Worm (Caenorhabditis elegans) whole organism, midembryonic: ENCODE results near the gene D1086.17.

ENCODE experiments used
- T22C8.4 ChIP-seq: fragments of 200-800 bp; sonication (Bioruptor generic); IDR thresholded peaks from 2 replicates; pipeline ENCODE4 v1.3.6; 2022; ENCODE audit warnings: missing genetic modification characterization, missing compliant biosample characterization
- cog-1 ChIP-seq: sonication (generic microtip); optimal IDR thresholded peaks from 2 replicates; lab custom pipeline; 2016; ENCODE audit warnings: missing genetic modification characterization, missing compliant biosample characterization
- flt-1 ChIP-seq: fragments of 200-800 bp; sonication (Bioruptor generic); IDR thresholded peaks from 2 replicates; pipeline ENCODE4 v1.3.6; 2022; ENCODE audit warnings: missing genetic modification characterization, missing compliant biosample characterization
- klf-2 ChIP-seq: fragments of 200-800 bp; sonication (Bioruptor generic); conservative IDR thresholded peaks from 2 replicates; pipeline ENCODE4 v1.3.6; 2022; ENCODE audit warnings: missing genetic modification reagents, missing genetic modification characterization, missing compliant biosample characterization
- med-1 ChIP-seq: sonication (generic microtip); optimal IDR thresholded peaks from 2 replicates; lab custom pipeline; 2017; ENCODE audit warnings: missing genetic modification characterization, mild to moderate bottlenecking, missing compliant biosample characterization, antibody characterized with exemption, missing genetic modification reagents; ENCODE audit not compliant: insufficient read depth
- ref-1 ChIP-seq: fragments of 200-800 bp; sonication (Bioruptor generic); conservative IDR thresholded peaks from 2 replicates; pipeline ENCODE4 v1.3.6; 2022; ENCODE audit warnings: missing genetic modification reagents, missing genetic modification characterization, missing compliant biosample characterization
- tab-1 ChIP-seq: fragments of 200-800 bp; sonication (Bioruptor generic); IDR thresholded peaks from 2 replicates; pipeline ENCODE4 v1.3.6; 2022; ENCODE audit warnings: missing genetic modification characterization, missing compliant biosample characterization
- ztf-23 ChIP-seq: fragments of 200-800 bp; sonication (Bioruptor generic); IDR thresholded peaks from 2 replicates; pipeline ENCODE4 v1.3.6; 2022; ENCODE audit warnings: missing genetic modification reagents, missing genetic modification characterization, missing compliant biosample characterization
- ztf-29 ChIP-seq: fragments of 200-800 bp; sonication (Bioruptor generic); IDR thresholded peaks from 2 replicates; pipeline ENCODE4 v1.3.6; 2022; ENCODE audit warnings: missing genetic modification reagents, missing genetic modification characterization, missing compliant biosample characterization

Gene D1086.17

DNA sequence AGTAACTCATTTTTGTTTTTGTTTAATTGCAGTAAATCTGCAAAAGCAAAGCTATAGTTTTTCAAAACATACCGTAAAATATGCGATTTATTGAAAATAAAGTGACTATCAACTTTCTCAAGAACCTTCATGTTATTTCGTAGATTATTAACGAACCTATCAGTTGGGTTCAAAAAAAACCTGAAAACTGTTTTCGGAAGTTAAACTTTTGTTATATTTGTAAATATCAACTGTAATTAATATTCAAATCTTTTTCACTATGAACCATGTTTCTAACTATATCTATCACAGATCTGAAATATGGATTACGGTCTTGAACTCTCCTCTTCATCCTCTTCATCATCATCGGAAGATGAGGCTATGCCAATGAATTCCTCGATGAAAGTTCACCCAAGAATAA lies 20.4 kb downstream of the D1086.17 start, which contains the start of gene D1086.19:
Gene D1086.19 (plus strand): TSS at position 301 of the 400 bp plus-strand sequence.
- TF ChIP-seq tab-1 (GFP tag; lab: Robert Waterston, UW) (no peak), flt-1 (GFP tag; lab: Robert Waterston, UW) (no peak), ztf-29 (GFP tag; lab: Robert Waterston, UW) (no peak), cog-1 (tag; lab: Kevin White, UChicago) (no peak), T22C8.4 (GFP tag; lab: Robert Waterston, UW) (no peak), ref-1 (GFP tag; lab: Robert Waterston, UW) (no peak)

DNA sequence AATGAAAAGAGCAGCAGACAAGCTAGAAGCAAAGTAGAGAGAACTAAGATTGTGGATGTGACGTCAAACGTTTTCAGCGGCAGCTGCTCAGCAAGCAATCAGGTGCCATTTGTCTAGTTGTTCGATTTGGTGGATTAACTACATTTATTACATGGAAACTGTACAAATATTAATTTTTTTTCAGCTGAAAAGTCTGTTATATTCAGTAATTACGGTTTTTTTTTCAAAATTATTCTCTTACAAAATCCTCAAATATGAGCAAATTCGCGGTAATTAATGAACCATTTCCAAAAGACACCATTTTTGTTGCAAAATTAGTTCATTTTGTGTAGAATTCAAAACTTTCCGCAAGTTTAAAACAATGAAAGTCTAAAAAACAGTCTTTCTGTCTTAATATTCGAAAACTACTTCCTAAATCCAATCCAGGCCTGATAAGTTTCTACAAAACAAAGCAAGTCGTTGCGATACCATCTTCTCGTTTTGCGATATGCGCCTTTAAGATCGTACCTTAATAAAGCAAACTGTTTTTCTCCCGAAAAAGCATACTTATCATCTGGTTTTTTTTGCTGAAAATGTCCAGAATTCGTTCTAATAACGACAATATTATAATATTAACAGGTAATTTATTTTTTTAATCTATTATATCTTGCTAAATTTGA lies 22.8 kb downstream of the D1086.17 start, which contains the start of the genes D1086.5 and him-5:
Gene D1086.5 (minus strand): TSS at position 51 of the 659 bp plus-strand sequence.
Gene him-5 (plus strand): TSS at position 118 of the 659 bp plus-strand sequence.
- TF ChIP-seq ztf-23 (GFP tag; lab: Robert Waterston, UW) (no peak), T22C8.4 (GFP tag; lab: Robert Waterston, UW) (no peak), flt-1 (GFP tag; lab: Robert Waterston, UW) (no peak), tab-1 (GFP tag; lab: Robert Waterston, UW) (no peak), klf-2 (no peak), ztf-29 (GFP tag; lab: Robert Waterston, UW) (no peak), cog-1 (tag; lab: Kevin White, UChicago) (no peak), med-1 (GFP tag; lab: Kevin White, UChicago) (no peak), ref-1 (GFP tag; lab: Robert Waterston, UW) (no peak)

DNA sequence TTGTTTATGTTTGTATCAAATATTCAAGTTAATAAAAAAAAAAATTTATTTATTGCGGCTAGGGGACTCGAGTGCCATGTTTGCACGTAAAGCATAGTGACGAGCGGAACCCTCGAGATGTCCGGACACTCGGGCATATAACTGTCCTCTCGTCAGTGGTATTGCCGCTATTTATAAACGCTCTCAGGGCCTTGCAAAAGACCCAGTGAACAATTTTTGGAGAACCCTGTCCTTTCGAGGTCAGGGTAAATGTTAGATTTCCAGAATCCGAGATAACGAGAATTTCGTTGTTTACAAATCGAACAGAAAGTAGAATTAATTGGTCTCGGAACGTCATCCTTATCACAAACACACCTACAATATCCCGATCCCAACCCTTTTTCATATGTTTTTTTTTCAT lies 24.7 kb downstream of the D1086.17 start, which contains the start of gene D1086.3:
Gene D1086.3 (plus strand): TSS at position 390 of the 400 bp plus-strand sequence.
- TF ChIP-seq med-1 (GFP tag; lab: Kevin White, UChicago) (no peak), ref-1 (GFP tag; lab: Robert Waterston, UW) (no peak), cog-1 (tag; lab: Kevin White, UChicago) (no peak), klf-2 (no peak), ztf-23 (GFP tag; lab: Robert Waterston, UW) (no peak), tab-1 (GFP tag; lab: Robert Waterston, UW) (no peak), ztf-29 (GFP tag; lab: Robert Waterston, UW) (no peak), flt-1 (GFP tag; lab: Robert Waterston, UW) (no peak), T22C8.4 (GFP tag; lab: Robert Waterston, UW) (no peak)

DNA sequence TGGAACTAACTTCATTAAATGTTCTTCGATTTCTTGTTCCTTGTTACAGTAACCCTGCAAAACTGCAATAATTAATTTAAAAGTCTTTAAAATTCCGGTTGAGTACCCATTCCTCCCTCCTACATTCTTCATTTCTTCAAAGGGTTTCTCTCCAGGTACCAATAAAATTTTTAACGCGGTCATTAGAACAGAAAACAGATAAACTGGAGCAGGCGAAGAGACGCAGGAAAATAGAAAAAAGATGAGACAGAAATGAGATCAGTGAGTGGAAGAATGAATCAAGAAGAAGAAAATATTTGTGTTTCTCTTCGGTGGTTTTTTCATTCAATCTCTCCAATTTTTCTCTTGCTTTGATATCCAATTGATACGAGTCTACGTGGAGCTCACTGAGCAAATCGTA lies 26.1 kb downstream of the D1086.17 start, which contains the start of gene D1086.8:
Gene D1086.8 (plus strand): TSS at position 301 of the 400 bp plus-strand sequence.
- TF ChIP-seq ztf-23 (GFP tag; lab: Robert Waterston, UW) (no peak), ref-1 (GFP tag; lab: Robert Waterston, UW) (no peak), T22C8.4 (GFP tag; lab: Robert Waterston, UW) (no peak), med-1 (GFP tag; lab: Kevin White, UChicago) (no peak)

DNA sequence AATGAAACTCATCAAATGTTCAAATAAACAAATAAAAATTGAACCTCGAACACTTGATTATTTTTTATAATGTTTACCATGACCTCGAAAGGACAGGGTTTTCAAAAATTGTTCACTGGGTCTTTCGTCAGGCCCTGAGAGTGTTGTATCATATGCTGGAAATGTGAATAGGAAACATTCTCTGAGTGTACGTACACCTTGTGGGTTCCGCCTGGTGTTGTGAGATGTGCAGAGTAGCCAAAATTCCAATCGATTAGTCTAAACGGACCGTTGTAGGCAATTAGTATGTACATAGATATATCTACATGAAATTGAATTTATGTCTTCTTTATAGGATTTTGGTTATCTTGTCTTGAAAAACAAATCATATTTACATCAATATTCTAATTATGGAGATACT lies 26.9 kb downstream of the D1086.17 start:
- TF ChIP-seq flt-1 (GFP tag; lab: Robert Waterston, UW) (no peak), ref-1 (GFP tag; lab: Robert Waterston, UW) (no peak), med-1 (GFP tag; lab: Kevin White, UChicago) (no peak), tab-1 (GFP tag; lab: Robert Waterston, UW) (no peak)

DNA sequence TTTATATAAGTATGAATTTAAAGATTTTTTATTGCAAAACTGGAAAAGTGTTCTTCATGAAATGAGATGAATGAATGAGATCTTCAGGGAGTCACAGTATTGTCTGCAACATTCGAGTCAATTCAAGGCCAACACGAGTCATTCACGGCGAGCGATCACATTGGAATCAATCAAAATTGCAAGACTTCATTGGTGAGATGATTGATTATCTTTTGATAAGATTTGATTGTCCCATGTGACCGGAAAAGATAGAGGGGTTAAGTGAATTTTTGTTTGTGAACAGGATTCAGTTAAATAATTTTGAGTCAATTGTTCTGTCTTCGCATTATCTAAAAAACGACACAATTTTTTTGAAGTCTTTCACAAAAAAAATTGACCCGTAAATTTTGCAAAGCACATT lies 27.3 kb downstream of the D1086.17 start:
- TF ChIP-seq tab-1 (GFP tag; lab: Robert Waterston, UW) (no peak), med-1 (GFP tag; lab: Kevin White, UChicago) (no peak), ref-1 (GFP tag; lab: Robert Waterston, UW) (no peak), ztf-29 (GFP tag; lab: Robert Waterston, UW) (no peak), cog-1 (tag; lab: Kevin White, UChicago) (no peak), T22C8.4 (GFP tag; lab: Robert Waterston, UW) (no peak), flt-1 (GFP tag; lab: Robert Waterston, UW) (no peak), ztf-23 (GFP tag; lab: Robert Waterston, UW) (no peak), klf-2 (no peak)

DNA sequence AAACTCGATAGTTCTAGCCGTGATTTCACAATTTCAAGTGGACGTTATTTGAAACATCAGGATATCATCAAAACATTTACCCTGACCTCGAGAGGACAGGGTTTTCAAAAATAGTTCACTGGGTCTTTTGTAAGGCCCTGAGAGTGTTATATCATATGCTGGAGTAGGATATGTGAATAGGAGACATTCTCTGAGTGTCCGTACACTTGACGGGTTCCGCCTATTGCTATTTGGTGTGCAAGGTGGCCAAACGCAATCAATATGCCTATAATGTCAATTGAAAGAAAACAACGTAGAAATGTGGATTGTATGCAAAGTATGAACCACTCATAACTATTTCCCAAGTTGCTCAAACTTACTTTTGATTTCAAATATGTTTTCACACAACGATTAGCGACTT lies 29.7 kb downstream of the D1086.17 start:
- TF ChIP-seq ztf-29 (GFP tag; lab: Robert Waterston, UW) (no peak), tab-1 (GFP tag; lab: Robert Waterston, UW) (no peak), ref-1 (GFP tag; lab: Robert Waterston, UW) (no peak), T22C8.4 (GFP tag; lab: Robert Waterston, UW) (no peak), med-1 (GFP tag; lab: Kevin White, UChicago) (no peak), ztf-23 (GFP tag; lab: Robert Waterston, UW) (no peak), flt-1 (GFP tag; lab: Robert Waterston, UW) (no peak), cog-1 (tag; lab: Kevin White, UChicago) (no peak), klf-2 (no peak)

DNA sequence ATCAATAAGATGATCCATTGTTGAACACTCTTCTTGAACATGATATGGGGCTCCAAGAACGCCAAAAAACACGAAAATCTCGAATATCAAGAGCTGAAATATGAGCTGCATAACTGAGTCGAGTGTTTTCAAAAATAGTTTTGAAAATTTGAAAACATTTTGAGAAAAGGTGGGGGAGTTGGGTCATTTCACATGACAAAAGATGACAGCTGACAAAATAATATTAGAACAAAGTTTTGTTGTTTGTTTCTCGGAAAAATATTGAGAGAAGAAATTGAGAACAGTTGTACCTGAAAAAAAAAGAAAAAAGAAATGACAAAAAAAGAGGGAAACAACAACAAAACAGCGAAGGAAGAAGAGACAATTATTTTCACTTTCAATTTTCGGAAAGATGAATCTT lies 30.9 kb downstream of the D1086.17 start, which contains the start of the genes D1086.2 and D1086.1:
Gene D1086.2 (minus strand): TSS at position 150 of the 400 bp plus-strand sequence.
Gene D1086.1 (plus strand): TSS at position 340 of the 400 bp plus-strand sequence.
- TF ChIP-seq tab-1 (GFP tag; lab: Robert Waterston, UW) (no peak), ztf-23 (GFP tag; lab: Robert Waterston, UW) (no peak)

DNA sequence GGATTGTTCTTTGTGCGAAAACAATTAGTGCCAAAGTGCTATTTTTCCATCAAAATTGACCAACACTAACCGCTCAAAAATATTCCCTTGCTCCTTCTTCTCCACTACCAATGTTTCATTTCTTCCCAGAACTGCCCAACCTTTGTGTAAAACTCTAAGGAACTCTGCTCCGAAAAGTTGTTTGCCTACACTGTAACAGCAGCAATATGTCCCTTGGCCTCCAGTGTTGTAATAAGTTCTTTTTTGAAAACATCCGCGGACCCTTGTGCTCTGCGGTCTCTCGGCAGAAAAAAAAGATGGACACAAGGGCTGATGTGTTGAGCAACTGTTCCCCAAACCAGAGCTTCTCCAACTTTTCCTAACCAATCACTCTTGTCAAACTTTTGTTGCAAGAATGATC lies 33.2 kb downstream of the D1086.17 start, which contains the start of gene D1086.12:
Gene D1086.12 (plus strand): TSS at position 301 of the 400 bp plus-strand sequence.
- no peak for TF ChIP-seq flt-1 (GFP tag; lab: Robert Waterston, UW)
- no peak for TF ChIP-seq med-1 (GFP tag; lab: Kevin White, UChicago)
- no peak for TF ChIP-seq ref-1 (GFP tag; lab: Robert Waterston, UW)
- TF ChIP-seq ztf-23 (GFP tag; lab: Robert Waterston, UW): no peak
- no peak for TF ChIP-seq klf-2
- no peak for TF ChIP-seq ztf-29 (GFP tag; lab: Robert Waterston, UW)
- TF ChIP-seq T22C8.4 (GFP tag; lab: Robert Waterston, UW): no peak
- TF ChIP-seq tab-1 (GFP tag; lab: Robert Waterston, UW): no peak
- no peak for TF ChIP-seq cog-1 (tag; lab: Kevin White, UChicago)
